Fruit fly (Drosophila melanogaster): Measurements from ENCODE around the gene CG5653.

The CG5653 gene

DNA sequence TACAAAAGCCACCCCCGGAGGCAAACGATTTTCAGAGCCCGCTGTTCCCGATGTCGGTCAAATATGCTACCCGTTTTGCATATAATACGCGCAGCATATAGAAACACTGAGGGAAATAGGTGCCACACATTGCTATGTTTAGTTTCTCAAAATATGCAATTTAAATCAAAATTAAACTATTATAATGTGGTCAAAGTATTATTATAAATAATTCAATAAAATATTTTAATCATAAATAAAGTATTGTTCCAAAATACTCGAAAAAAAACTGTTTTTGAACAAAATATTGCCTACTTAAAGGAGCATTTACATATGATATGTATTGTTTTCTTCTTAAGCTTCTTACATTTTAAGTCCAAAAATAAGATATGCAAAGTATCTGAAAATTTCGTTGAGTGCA is 15.2 kb downstream of the CG5653 start (continued):
- TF ChIP-seq grn (GFP tag; optimal IDR thresholded peaks at IDR 0.05), result no peak
- peak; percentile 5 for TF ChIP-seq run (tag; optimal IDR thresholded peaks at IDR 0.05)
- TF ChIP-seq emc (GFP tag; optimal IDR thresholded peaks at IDR 0.05), result no peak
- no peak for TF ChIP-seq Fer2 (tag; optimal IDR thresholded peaks at IDR 0.05)
- TF ChIP-seq Hmr (GFP tag; optimal IDR thresholded peaks at IDR 0.05), result peak; percentile 56
- TF ChIP-seq schlank (tag; optimal IDR thresholded peaks at IDR 0.05), result no peak
- TF ChIP-seq CG17612 (GFP tag; IDR thresholded peaks at IDR 0.05), result no peak
- TF ChIP-seq CG17328 (GFP tag; IDR thresholded peaks at IDR 0.05), result no peak
- no peak for TF ChIP-seq Sin3A (optimal IDR thresholded peaks at IDR 0.05)
- TF ChIP-seq CG15073 (GFP tag; optimal IDR thresholded peaks at IDR 0.05), result no peak
- no peak for TF ChIP-seq Atf-2 (GFP tag; optimal IDR thresholded peaks at IDR 0.05)
- no peak for TF ChIP-seq CG1603 (tag; optimal IDR thresholded peaks at IDR 0.05)
- TF ChIP-seq otp (GFP tag; IDR thresholded peaks at IDR 0.05), result no peak
- TF ChIP-seq CG31441 (GFP tag; IDR thresholded peaks at IDR 0.05), result peak; percentile 84
- TF ChIP-seq crp (GFP tag; optimal IDR thresholded peaks at IDR 0.05), result no peak
- TF ChIP-seq CG13775 (GFP tag; optimal IDR thresholded peaks at IDR 0.05), result peak; percentile 23
- no peak for TF ChIP-seq CG1602 (GFP tag; optimal IDR thresholded peaks at IDR 0.05)
- TF ChIP-seq fd96Cb (tag; optimal IDR thresholded peaks at IDR 0.05), result peak; percentile 66
- peak; percentile 64 for TF ChIP-seq Meics (GFP tag; optimal IDR thresholded peaks at IDR 0.05)
- TF ChIP-seq cg (GFP tag; optimal IDR thresholded peaks at IDR 0.05), result no peak
- TF ChIP-seq Hr78 (GFP tag; optimal IDR thresholded peaks at IDR 0.05), result peak in 1 of 2 experiments; percentile 6
- TF ChIP-seq CG5180 (GFP tag; optimal IDR thresholded peaks at IDR 0.05), result peak; percentile 26
- TF ChIP-seq HLH3B (GFP tag; IDR thresholded peaks at IDR 0.05), result peak; percentile 45; the same call in 1 of the 2 replicates
- TF ChIP-seq slou (GFP tag; optimal IDR thresholded peaks at IDR 0.05), result no peak
- TF ChIP-seq CG12769 (tag; optimal IDR thresholded peaks at IDR 0.05), result no peak
- TF ChIP-seq zen (tag; optimal IDR thresholded peaks at IDR 0.05), result no peak
- peak; percentile 76 for TF ChIP-seq gem (tag; optimal IDR thresholded peaks at IDR 0.05)
- peak; percentile 20; the same call in 1 of the 2 replicates for TF ChIP-seq Rfx (GFP tag; IDR thresholded peaks at IDR 0.05)
- peak; percentile 7 for TF ChIP-seq Nf-YC (tag; optimal IDR thresholded peaks at IDR 0.05)
- no peak for TF ChIP-seq aop (GFP tag; IDR thresholded peaks at IDR 0.05)
- TF ChIP-seq CG17359 (tag; optimal IDR thresholded peaks at IDR 0.05), result peak; percentile 59
- TF ChIP-seq H15 (GFP tag; IDR thresholded peaks at IDR 0.05), result no peak
- 0 out of 2 replicates have a peak, but pooled peaks have one; percentile 18 for TF ChIP-seq Xrp1 (GFP tag; IDR thresholded peaks at IDR 0.05)
- no peak for TF ChIP-seq hkb (optimal IDR thresholded peaks at IDR 0.05)
- peak; percentile 37; the same call in 1 of the 2 replicates for TF ChIP-seq hkb (GFP tag; IDR thresholded peaks at IDR 0.05)
- TF ChIP-seq CG6791 (GFP tag; IDR thresholded peaks at IDR 0.05; ENCODE audit: partially characterized antibody), result no peak
- no peak for TF ChIP-seq pho (GFP tag; optimal IDR thresholded peaks at IDR 0.05)
- no peak for TF ChIP-seq CG17912 (GFP tag; optimal IDR thresholded peaks at IDR 0.05)
- no peak for TF ChIP-seq klu (GFP tag; IDR thresholded peaks at IDR 0.05)
- TF ChIP-seq MTF-1 (GFP tag; optimal IDR thresholded peaks at IDR 0.05; ENCODE audit: borderline replicate concordance), result no peak
- TF ChIP-seq CG14441 (GFP tag; IDR thresholded peaks at IDR 0.05), result no peak
- TF ChIP-seq Six4 (GFP tag; optimal IDR thresholded peaks at IDR 0.05), result peak; percentile 12
- no peak for TF ChIP-seq usp (GFP tag; optimal IDR thresholded peaks at IDR 0.05)
- TF ChIP-seq CkIIα-i1 (GFP tag; IDR thresholded peaks at IDR 0.05), result no peak
- 0 out of 2 replicates have a peak, but pooled peaks have one; percentile 52 for TF ChIP-seq vvl (GFP tag; IDR thresholded peaks at IDR 0.05)
- TF ChIP-seq CG4820 (GFP tag; optimal IDR thresholded peaks at IDR 0.05), result peak; percentile 2
- peak; percentile 46 for TF ChIP-seq CG8388 (GFP tag; optimal IDR thresholded peaks at IDR 0.05)
- TF ChIP-seq lab (GFP tag; optimal IDR thresholded peaks at IDR 0.05), result peak; percentile 11
- no peak for TF ChIP-seq en (GFP tag; optimal IDR thresholded peaks at IDR 0.05)
- peak; percentile 47 for TF ChIP-seq CG12659 (GFP tag; optimal IDR thresholded peaks at IDR 0.05)
- TF ChIP-seq Elba2 (GFP tag; optimal IDR thresholded peaks at IDR 0.05), result no peak
